Worm (Caenorhabditis elegans) whole organism, L3 larva: ENCODE measurements around the gene sre-34.

ENCODE experiments used
- ceh-28 ChIP-seq: fragments of 150-350 bp; optimal IDR thresholded peaks from 2 replicates; lab custom pipeline; 2014; ENCODE audit warnings: missing biosample characterization, missing genetic modification reagents, missing genetic modification characterization
- daf-12 ChIP-seq: fragments of 150-350 bp; optimal IDR thresholded peaks from 2 replicates; lab custom pipeline; 2014; ENCODE audit warnings: missing biosample characterization, missing genetic modification reagents, missing genetic modification characterization
- nhr-76 ChIP-seq: fragments of 150-350 bp; sonication (generic microtip); optimal IDR thresholded peaks from 5 replicates; lab custom pipeline; 2014; ENCODE audit warnings: missing biosample characterization, missing genetic modification characterization
- nhr-77 ChIP-seq: fragments of 150-350 bp; optimal IDR thresholded peaks from 2 replicates; lab custom pipeline; 2014; ENCODE audit warnings: missing biosample characterization, missing genetic modification characterization
- unc-39 ChIP-seq: sonication (generic microtip); optimal IDR thresholded peaks from 4 replicates; lab custom pipeline; 2017; ENCODE audit warnings: missing biosample characterization, missing genetic modification characterization
- unc-62 ChIP-seq: fragments of 150-350 bp; sonication (generic microtip); optimal IDR thresholded peaks from 4 replicates; lab custom pipeline; 2014; ENCODE audit warnings: missing biosample characterization, missing genetic modification reagents, missing genetic modification characterization

ce11 chrII:12456633-12457032 lies 6.7 kb downstream of the sre-34 start, which contains the start of gene sre-32:
- TF ChIP-seq unc-39 (tag; lab: Kevin White, UChicago) (no peak), unc-62 (GFP tag; lab: Kevin White, UChicago) (no peak), nhr-77 (no peak), nhr-76 (no peak), ceh-28 (tag; lab: Kevin White, UChicago) (no peak), daf-12 (no peak)
